Worm (Caenorhabditis elegans) whole organism, L4 larva: ENCODE data around the gene glt-4.

Experiments used
- F37D6.2 ChIP-seq: sonication (generic microtip); optimal IDR thresholded peaks from 2 replicates; lab custom pipeline; 2016; ENCODE audit warnings: mild to moderate bottlenecking, missing genetic modification characterization, missing compliant biosample characterization
- F44E2.7 ChIP-seq: fragments of 200-800 bp; sonication (Bioruptor generic); IDR thresholded peaks from 2 replicates; pipeline ENCODE4 v2.1.2; 2022; ENCODE audit warnings: missing genetic modification characterization, missing compliant biosample characterization
- Y48G9A.11 ChIP-seq: fragments of 200-800 bp; sonication (Bioruptor generic); IDR thresholded peaks from 2 replicates; pipeline ENCODE4 v1.3.6; 2022; ENCODE audit warnings: missing genetic modification reagents, missing genetic modification characterization, missing compliant biosample characterization
- ZK337.2 ChIP-seq: fragments of 200-800 bp; sonication (Bioruptor generic); IDR thresholded peaks from 2 replicates; pipeline ENCODE4 v1.3.6; 2022; ENCODE audit warnings: missing genetic modification reagents, missing genetic modification characterization, missing compliant biosample characterization
- aha-1 ChIP-seq: fragments of 150-350 bp; peaks from one replicate; lab custom pipeline; 2014; ENCODE audit warnings: missing biosample characterization, missing genetic modification characterization
- attf-4 ChIP-seq: sonication (generic microtip); optimal IDR thresholded peaks from 3 replicates; lab custom pipeline; 2017; ENCODE audit warnings: missing biosample characterization, missing genetic modification characterization
- daf-12 ChIP-seq: fragments of 150-350 bp; optimal IDR thresholded peaks from 2 replicates; lab custom pipeline; 2014; ENCODE audit warnings: missing biosample characterization, missing genetic modification reagents, missing genetic modification characterization
- daf-16 ChIP-seq, 3 experiments: sonication (generic microtip); optimal IDR thresholded peaks; 2 replicates each; lab custom pipeline; 2016 to 2017; ENCODE audit warnings: missing genetic modification characterization in 3 of 3, missing genetic modification reagents in 3 of 3, mild to moderate bottlenecking in 2 of 3, missing compliant biosample characterization in 2 of 3, missing biosample characterization in 1 of 3, moderate library complexity in 1 of 3
- daf-8 ChIP-seq: fragments of 200-800 bp; sonication (Bioruptor generic); IDR thresholded peaks from 2 replicates; pipeline ENCODE4 v1.3.6; 2022; ENCODE audit warnings: missing genetic modification characterization, missing compliant biosample characterization
- dmd-8 ChIP-seq: fragments of 200-800 bp; sonication (Bioruptor generic); IDR thresholded peaks from 2 replicates; pipeline ENCODE4 v1.3.6; 2022; ENCODE audit warnings: missing genetic modification characterization, missing compliant biosample characterization
- dmd-9 ChIP-seq: fragments of 200-800 bp; sonication (Bioruptor generic); IDR thresholded peaks from 2 replicates; pipeline ENCODE4 v1.3.6; 2022; ENCODE audit warnings: missing genetic modification reagents, missing genetic modification characterization, missing compliant biosample characterization
- dpl-1 ChIP-seq: fragments of 150-350 bp; optimal IDR thresholded peaks from 2 replicates; lab custom pipeline; 2014; ENCODE audit warnings: missing biosample characterization, missing genetic modification reagents, missing genetic modification characterization
- duxl-1 ChIP-seq: sonication (generic microtip); optimal IDR thresholded peaks from 2 replicates; lab custom pipeline; 2016; ENCODE audit warnings: mild to moderate bottlenecking, missing genetic modification characterization, moderate library complexity, missing compliant biosample characterization; ENCODE audit not compliant: poor library complexity
- hlh-11 ChIP-seq: fragments of 200-800 bp; sonication (Bioruptor generic); optimal IDR thresholded peaks from 2 replicates; lab custom pipeline; 2018; ENCODE audit warnings: mild to moderate bottlenecking, missing genetic modification characterization, missing compliant biosample characterization
- lim-7 ChIP-seq: fragments of 200-800 bp; sonication (Bioruptor generic); IDR thresholded peaks from 2 replicates; pipeline ENCODE4 v1.3.6; 2022; ENCODE audit warnings: missing genetic modification characterization, missing compliant biosample characterization
- lin-29 ChIP-seq: fragments of 200-800 bp; sonication (Bioruptor generic); IDR thresholded peaks from 2 replicates; pipeline ENCODE4 v1.3.6; 2022; ENCODE audit warnings: missing genetic modification reagents, missing genetic modification characterization, missing compliant biosample characterization
- madf-9 ChIP-seq: fragments of 200-800 bp; sonication (Bioruptor generic); conservative IDR thresholded peaks from 2 replicates; pipeline ENCODE4 v1.3.6; 2022; ENCODE audit warnings: missing genetic modification reagents, missing genetic modification characterization, missing compliant biosample characterization
- nhr-11 ChIP-seq: fragments of 150-350 bp; optimal IDR thresholded peaks from 2 replicates; lab custom pipeline; 2014; ENCODE audit warnings: missing biosample characterization, missing genetic modification characterization
- nhr-237 ChIP-seq: sonication (generic microtip); optimal IDR thresholded peaks from 2 replicates; lab custom pipeline; 2017; ENCODE audit warnings: missing biosample characterization, missing genetic modification characterization
- nhr-28 ChIP-seq: fragments of 150-350 bp; optimal IDR thresholded peaks from 2 replicates; lab custom pipeline; 2014; ENCODE audit warnings: missing biosample characterization, missing genetic modification characterization
- nhr-48 ChIP-seq: sonication (generic microtip); optimal IDR thresholded peaks from 2 replicates; lab custom pipeline; 2016; ENCODE audit warnings: mild to moderate bottlenecking, missing genetic modification characterization, missing compliant biosample characterization
- pha-4 ChIP-seq, 2 experiments: fragments of 150-350 bp in 1 of 2; fragments of 200-800 bp in 1 of 2; sonication (Bioruptor generic) in 1 of 2; IDR thresholded peaks in 1 of 2; optimal IDR thresholded peaks in 1 of 2; 2 replicates each; pipeline versions ENCODE4 v1.3.6 to Lab custom; 2014 to 2022; ENCODE audit warnings: missing genetic modification characterization in 2 of 2, missing genetic modification reagents in 2 of 2, missing biosample characterization in 1 of 2, missing compliant biosample characterization in 1 of 2
- pqm-1 ChIP-seq: sonication (generic microtip); optimal IDR thresholded peaks from 2 replicates; lab custom pipeline; 2017; ENCODE audit warnings: missing biosample characterization, missing genetic modification characterization
- set-16 ChIP-seq: fragments of 200-800 bp; sonication (Bioruptor generic); IDR thresholded peaks from 2 replicates; pipeline ENCODE4 v1.3.6; 2022; ENCODE audit warnings: missing genetic modification reagents, missing genetic modification characterization, missing compliant biosample characterization
- skn-1 ChIP-seq: fragments of 150-350 bp; optimal IDR thresholded peaks from 2 replicates; lab custom pipeline; 2014; ENCODE audit warnings: missing biosample characterization, missing genetic modification characterization
- snpc-4 ChIP-seq: fragments of 150-350 bp; optimal IDR thresholded peaks from 2 replicates; lab custom pipeline; 2014; ENCODE audit warnings: missing biosample characterization, missing genetic modification characterization
- unc-130 ChIP-seq: sonication (generic microtip); optimal IDR thresholded peaks from 2 replicates; lab custom pipeline; 2016; ENCODE audit warnings: missing genetic modification reagents, missing genetic modification characterization, missing compliant biosample characterization
- unc-39 ChIP-seq: sonication (generic microtip); optimal IDR thresholded peaks from 2 replicates; lab custom pipeline; 2017; ENCODE audit warnings: missing biosample characterization, missing genetic modification characterization
- unc-62 ChIP-seq, 3 experiments: fragments of 150-350 bp in 1 of 3; sonication (generic microtip); optimal IDR thresholded peaks in 2 of 3; peaks in 1 of 3; 1 replicate in 1 of 3; 2 replicates in 2 of 3; lab custom pipeline; 2014 to 2017; ENCODE audit warnings: missing biosample characterization in 3 of 3, missing genetic modification characterization in 3 of 3, missing genetic modification reagents in 3 of 3, missing genotype in 1 of 3
- zag-1 ChIP-seq: fragments of 150-350 bp; optimal IDR thresholded peaks from 2 replicates; lab custom pipeline; 2014; ENCODE audit warnings: missing biosample characterization, missing genetic modification characterization

Gene glt-4

DNA sequence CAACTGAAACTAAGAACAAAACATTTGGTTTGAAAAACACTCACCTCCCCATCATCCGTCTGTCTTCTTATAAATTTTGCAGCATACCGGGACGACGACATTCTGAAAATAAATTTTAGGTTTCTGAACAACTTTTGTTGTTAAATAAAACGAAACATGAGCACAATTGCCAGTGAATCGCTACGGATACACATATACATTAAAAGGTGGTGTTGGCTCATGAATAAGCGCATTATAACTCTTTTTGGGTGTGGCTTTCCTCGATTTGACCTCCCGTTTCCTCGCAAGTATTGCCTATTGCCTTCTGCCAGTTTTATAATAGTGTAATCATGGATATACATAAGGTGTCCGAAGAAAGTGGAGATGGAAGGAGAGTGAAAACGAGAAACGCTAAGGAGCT lies 11.7 kb upstream of the glt-4 start, which contains the start of gene igcm-2:
Gene igcm-2 (minus strand): TSS at position 101 of the 400 bp plus-strand sequence.
- TF ChIP-seq F44E2.7 (GFP tag; lab: Robert Waterston, UW) (no peak), nhr-48 (no peak), skn-1 (tag; lab: Kevin White, UChicago) (no peak), Y48G9A.11 (no peak), zag-1 (tag; lab: Kevin White, UChicago) (no peak)
- TF ChIP-seq, all 104 proteins: peak for 0

DNA sequence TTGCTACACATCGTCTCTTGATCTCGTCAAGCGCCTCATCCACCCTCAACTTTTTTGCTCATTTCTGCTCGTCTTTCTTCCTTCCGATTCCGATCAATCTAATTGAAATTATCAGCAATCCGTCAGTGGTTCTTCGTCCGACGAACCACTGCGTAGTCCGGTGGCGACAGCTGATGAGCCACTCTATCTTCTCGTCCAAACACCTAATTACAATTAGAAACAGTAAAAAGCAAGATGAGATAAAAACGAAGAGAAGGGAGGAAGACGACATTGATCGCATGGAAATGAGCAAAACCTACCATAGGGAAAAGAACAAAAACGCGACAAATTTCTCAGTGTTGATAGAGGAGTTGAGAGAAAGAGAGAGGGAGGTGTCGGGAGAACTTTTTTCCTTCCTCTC lies 3.8 kb upstream of the glt-4 start:
- TF ChIP-seq nhr-11 (tag; lab: Kevin White, UChicago), result peak; percentile 27
- no peak for TF ChIP-seq F37D6.2 (tag; lab: Kevin White, UChicago)
- TF ChIP-seq ZK337.2, result no peak
- TF ChIP-seq lin-29 (GFP tag; lab: Robert Waterston, UW), result no peak
- TF ChIP-seq aha-1 (tag; lab: Kevin White, UChicago), result peak; percentile 75
- TF ChIP-seq dpl-1 (GFP tag; lab: Kevin White, UChicago), result no peak
- TF ChIP-seq pqm-1 (tag; lab: Kevin White, UChicago), result no peak
- no peak for TF ChIP-seq daf-8 (GFP tag; lab: Robert Waterston, UW)
- TF ChIP-seq unc-130, result no peak
- peak in 1 of 2 experiments; percentile 3 for TF ChIP-seq unc-62 (GFP tag; optimal IDR thresholded peaks at IDR 0.05 in 1 of 2; lab: Kevin White, UChicago)
- TF ChIP-seq unc-62 (tag; optimal IDR thresholded peaks at IDR 0.05; lab: Kevin White, UChicago), result no peak

DNA sequence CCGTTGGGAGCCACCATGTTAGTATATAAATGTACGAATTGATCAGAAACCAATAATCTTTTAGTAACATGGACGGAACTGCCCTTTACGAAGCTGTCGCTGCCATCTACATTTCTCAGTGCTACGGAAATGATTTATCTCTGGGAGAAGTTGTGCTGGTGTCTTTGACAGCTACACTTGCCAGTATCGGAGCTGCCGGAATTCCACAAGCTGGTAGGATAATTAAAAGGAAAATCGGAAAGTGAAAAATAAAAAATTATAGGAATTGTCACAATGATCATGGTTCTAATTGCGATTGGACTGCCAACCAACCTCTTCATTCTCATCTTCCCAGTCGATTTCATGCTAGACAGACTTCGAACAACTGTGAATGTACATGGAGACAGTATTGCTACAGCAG lies 2.7 kb downstream of the glt-4 start:
- no peak for TF ChIP-seq madf-9 (GFP tag; lab: Robert Waterston, UW)
- peak; percentile 91 for TF ChIP-seq aha-1 (tag; lab: Kevin White, UChicago)

DNA sequence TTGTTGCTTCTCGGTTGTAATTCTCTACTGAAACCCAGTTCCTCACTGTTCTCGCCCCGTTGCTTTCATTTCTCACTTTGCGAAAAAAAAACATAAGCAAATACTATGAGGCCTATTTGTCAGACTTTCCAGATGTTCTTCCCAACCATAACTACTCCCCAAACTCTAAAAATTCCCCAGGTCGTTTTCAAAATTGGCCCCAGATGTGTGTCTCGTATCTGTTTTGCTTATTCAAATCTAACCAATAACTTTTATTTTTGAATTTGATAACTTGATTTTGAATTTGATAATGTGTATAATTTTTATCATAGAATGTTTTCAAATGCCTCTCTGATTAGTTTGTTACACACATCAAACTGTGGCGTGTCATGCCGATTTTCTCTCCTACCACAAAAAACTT lies 4.6 kb downstream of the glt-4 start:
- TF ChIP-seq hlh-11 (no peak), lin-29 (GFP tag; lab: Robert Waterston, UW) (no peak), daf-16 (GFP tag; optimal IDR thresholded peaks at IDR 0.05; lab: Kevin White, UChicago) (no peak), daf-16 (tag; optimal IDR thresholded peaks at IDR 0.05; lab: Kevin White, UChicago) (peak; percentile 33), attf-4 (tag; lab: Kevin White, UChicago) (no peak)
- TF ChIP-seq, all 104 proteins: peak for 1

DNA sequence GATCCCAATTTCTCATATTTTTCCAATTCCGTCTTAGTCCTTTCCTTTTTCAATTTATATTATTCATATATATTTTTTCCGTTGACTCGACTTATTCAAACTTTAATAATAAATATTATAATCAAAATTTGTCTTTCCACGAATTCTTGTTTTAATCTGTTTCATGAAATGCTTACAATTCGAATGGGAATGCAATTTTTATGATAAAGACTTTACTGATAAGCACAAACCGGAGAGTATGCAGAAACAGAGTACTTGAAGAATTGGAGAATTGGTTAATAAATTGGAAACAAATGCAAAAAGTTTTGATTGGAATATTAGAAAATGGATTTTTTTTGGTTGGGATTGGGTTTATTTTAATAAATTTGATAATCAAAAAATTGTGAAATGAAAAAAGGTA lies 5.1 kb downstream of the glt-4 start:
- TF ChIP-seq dmd-8 (no peak), duxl-1 (tag; lab: Kevin White, UChicago) (no peak), lim-7 (GFP tag; lab: Robert Waterston, UW) (no peak), dmd-9 (GFP tag; lab: Robert Waterston, UW) (no peak), pqm-1 (tag; lab: Kevin White, UChicago) (peak; percentile 76), snpc-4 (tag; lab: Kevin White, UChicago) (no peak), nhr-28 (peak; percentile 1), nhr-237 (tag; lab: Kevin White, UChicago) (no peak), unc-39 (tag; lab: Kevin White, UChicago) (no peak), aha-1 (tag; lab: Kevin White, UChicago) (no peak), daf-12 (tag; lab: Kevin White, UChicago) (no peak)
- TF ChIP-seq, all 104 proteins: peak for 2

DNA sequence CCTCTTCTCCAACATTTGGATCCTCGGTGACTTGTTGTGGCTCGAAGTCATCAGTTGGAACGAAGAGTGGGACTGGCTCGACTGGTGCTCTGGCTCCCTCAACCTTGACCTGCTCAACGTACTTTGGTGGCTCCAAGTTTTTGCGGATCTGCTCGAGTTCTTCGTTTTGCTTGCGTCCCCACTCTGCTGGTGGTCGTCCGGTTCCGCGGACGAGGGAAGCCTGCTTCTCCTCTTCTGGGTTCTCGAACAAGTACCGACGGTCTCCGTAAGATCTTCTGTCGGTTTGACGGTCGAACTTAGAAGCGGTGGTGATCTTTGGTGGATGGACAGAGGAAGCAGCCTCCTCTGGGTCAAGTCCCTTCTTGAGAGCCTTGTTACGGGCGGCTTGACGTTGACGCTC lies 5.5 kb downstream of the glt-4 start:
- TF ChIP-seq pha-4 (GFP tag; IDR thresholded peaks at IDR 0.05; lab: Robert Waterston, UW) (no peak), pha-4 (tag; optimal IDR thresholded peaks at IDR 0.05; lab: Kevin White, UChicago) (no peak), set-16 (GFP tag; lab: Robert Waterston, UW) (peak; percentile 73)
